Worm (Caenorhabditis elegans): ENCODE results near the gene fipr-12.
A peak's percentile ranks its signal among the peaks of the same experiment; 100 is the strongest.

fipr-12 gene

ce11 chrV:9907205-9907604 lies 35.9 kb upstream of the fipr-12 start:
- no peak for TF ChIP-seq mec-3 (tag; optimal IDR thresholded peaks at IDR 0.05; ENCODE audit: borderline replicate concordance)
- no peak for TF ChIP-seq hlh-13 (GFP tag; optimal IDR thresholded peaks at IDR 0.05)
- no peak for TF ChIP-seq zip-5 (tag; optimal IDR thresholded peaks at IDR 0.05)
- no peak for TF ChIP-seq sdc-2 (tag; optimal IDR thresholded peaks at IDR 0.05)
- no peak for TF ChIP-seq ztf-16 (tag; optimal IDR thresholded peaks at IDR 0.05)
- TF ChIP-seq ceh-18 (tag; optimal IDR thresholded peaks at IDR 0.05), result no peak
- no peak for TF ChIP-seq unc-55 (GFP tag; optimal IDR thresholded peaks at IDR 0.05)
- TF ChIP-seq C08G9.2 (tag; optimal IDR thresholded peaks at IDR 0.05), result no peak
- TF ChIP-seq hlh-8 (tag; optimal IDR thresholded peaks at IDR 0.05), result no peak
- no peak for TF ChIP-seq ceh-6 (GFP tag; optimal IDR thresholded peaks at IDR 0.05)
- no peak for TF ChIP-seq gmeb-2 (tag; optimal IDR thresholded peaks at IDR 0.05)
- no peak for TF ChIP-seq ceh-9 (tag; optimal IDR thresholded peaks at IDR 0.05)
- TF ChIP-seq nfya-1 (tag; optimal IDR thresholded peaks at IDR 0.05), result no peak
- TF ChIP-seq unc-86 (tag; optimal IDR thresholded peaks at IDR 0.05), result no peak
- TF ChIP-seq pag-3 (tag; optimal IDR thresholded peaks at IDR 0.05; ENCODE audit: borderline replicate concordance), result no peak
- TF ChIP-seq pha-4 (tag; optimal IDR thresholded peaks at IDR 0.05), result no peak
- no peak for TF ChIP-seq ahr-1 (tag; optimal IDR thresholded peaks at IDR 0.05)
- TF ChIP-seq sox-2 (GFP tag; IDR thresholded peaks at IDR 0.05), result no peak
- no peak for TF ChIP-seq odd-2 (tag; optimal IDR thresholded peaks at IDR 0.05)
- TF ChIP-seq ceh-22 (tag; optimal IDR thresholded peaks at IDR 0.05), result no peak

- TF ChIP-seq hlh-13 (GFP tag; optimal IDR thresholded peaks at IDR 0.05) (no peak), unc-55 (GFP tag; optimal IDR thresholded peaks at IDR 0.05) (no peak), fkh-10 (GFP tag; optimal IDR thresholded peaks at IDR 0.05) (no peak), ztf-16 (tag; optimal IDR thresholded peaks at IDR 0.05) (no peak), nhr-232 (tag; optimal IDR thresholded peaks at IDR 0.05) (no peak), F13H6.1 (tag; optimal IDR thresholded peaks at IDR 0.05) (no peak), ets-4 (tag; optimal IDR thresholded peaks at IDR 0.05) (no peak), sox-4 (tag; optimal IDR thresholded peaks at IDR 0.05) (no peak), ttx-3 (tag; optimal IDR thresholded peaks at IDR 0.05) (no peak), pag-3 (tag; optimal IDR thresholded peaks at IDR 0.05; ENCODE audit: borderline replicate concordance) (no peak), ama-1 (optimal IDR thresholded peaks at IDR 0.05) (no peak), pat-9 (tag; optimal IDR thresholded peaks at IDR 0.05) (no peak), ceh-19 (GFP tag; optimal IDR thresholded peaks at IDR 0.05) (no peak), T23F11.4 (GFP tag; optimal IDR thresholded peaks at IDR 0.05) (no peak), unc-86 (tag; optimal IDR thresholded peaks at IDR 0.05) (no peak), odd-2 (tag; optimal IDR thresholded peaks at IDR 0.05) (no peak), hlh-15 (tag; optimal IDR thresholded peaks at IDR 0.05) (no peak), sdc-2 (tag; optimal IDR thresholded peaks at IDR 0.05) (no peak), ceh-22 (tag; optimal IDR thresholded peaks at IDR 0.05) (no peak)
Observed at ce11 chrV:9909624-9910023, 33.5 kb upstream of the fipr-12 start.

ce11 chrV:9911165-9911564 lies 32.0 kb upstream of the fipr-12 start:
- no peak for TF ChIP-seq zip-5 (tag; optimal IDR thresholded peaks at IDR 0.05)
- no peak for TF ChIP-seq ceh-31 (tag; optimal IDR thresholded peaks at IDR 0.05)
- no peak for TF ChIP-seq Y22D7AL.16 (tag; optimal IDR thresholded peaks at IDR 0.05)
- TF ChIP-seq unc-42 (tag; optimal IDR thresholded peaks at IDR 0.05), result peak; percentile 90
- TF ChIP-seq pag-3 (tag; optimal IDR thresholded peaks at IDR 0.05; ENCODE audit: borderline replicate concordance), result no peak
- TF ChIP-seq tbx-2 (tag; optimal IDR thresholded peaks at IDR 0.05), result no peak
- no peak for TF ChIP-seq pqm-1 (tag; optimal IDR thresholded peaks at IDR 0.05)
- no peak for TF ChIP-seq sox-2 (GFP tag; IDR thresholded peaks at IDR 0.05)

ce11 chrV:9913863-9914262 lies 29.3 kb upstream of the fipr-12 start, which contains the start of gene fipr-10:
fipr-10 (plus strand) TSS chrV:9914163.
- TF ChIP-seq K09A11.1 (tag; optimal IDR thresholded peaks at IDR 0.05; ENCODE audit: insufficient read depth) (no peak), ets-4 (tag; optimal IDR thresholded peaks at IDR 0.05) (no peak), ceh-19 (GFP tag; optimal IDR thresholded peaks at IDR 0.05) (no peak), pqm-1 (tag; optimal IDR thresholded peaks at IDR 0.05) (no peak), nhr-11 (tag; optimal IDR thresholded peaks at IDR 0.05) (no peak), pat-9 (tag; optimal IDR thresholded peaks at IDR 0.05) (no peak), C08G9.2 (tag; optimal IDR thresholded peaks at IDR 0.05) (no peak), hlh-13 (GFP tag; optimal IDR thresholded peaks at IDR 0.05) (no peak), ceh-30 (tag; optimal IDR thresholded peaks at IDR 0.05) (no peak), hlh-30 (tag; optimal IDR thresholded peaks at IDR 0.05; ENCODE audit: insufficient read depth) (no peak), sdc-2 (tag; optimal IDR thresholded peaks at IDR 0.05) (no peak), hlh-6 (tag; optimal IDR thresholded peaks at IDR 0.05) (no peak)
